Fruit fly (Drosophila melanogaster) whole organism, embryonic: ENCODE data around the gene CG14431.

ENCODE experiments used
- Atf3 ChIP-seq: fragments of 200-800 bp; sonication (Bioruptor generic); optimal IDR thresholded peaks from 3 replicates; lab custom pipeline; 2016; ENCODE audit warnings: missing biosample characterization, missing genetic modification characterization
- B-H2 ChIP-seq: fragments of 200-800 bp; sonication (Bioruptor generic); optimal IDR thresholded peaks from 2 replicates; lab custom pipeline; 2018; ENCODE audit warnings: missing biosample characterization, mild to moderate bottlenecking, missing genetic modification characterization
- C15 ChIP-seq: fragments of 200-800 bp; sonication (Bioruptor generic); IDR thresholded peaks from 3 replicates; pipeline ENCODE4 v1.3.6; 2022; ENCODE audit warnings: missing biosample characterization, missing genetic modification characterization
- CG10209 ChIP-seq: fragments of 200-800 bp; sonication (Bioruptor generic); optimal IDR thresholded peaks from 3 replicates; lab custom pipeline; 2017; ENCODE audit warnings: missing biosample characterization, mild to moderate bottlenecking, missing genetic modification characterization, missing genetic modification reagents
- CG1024 ChIP-seq: fragments of 200-800 bp; sonication (Bioruptor generic); IDR thresholded peaks from 2 replicates; pipeline ENCODE4 v1.3.6; 2022; ENCODE audit warnings: missing biosample characterization, missing genetic modification characterization
- CG10565 ChIP-seq: fragments of 200-800 bp; sonication (Bioruptor generic); optimal IDR thresholded peaks from 3 replicates; lab custom pipeline; 2016; ENCODE audit warnings: missing biosample characterization, mild to moderate bottlenecking, missing genetic modification characterization
- CG11398 ChIP-seq: fragments of 200-800 bp; sonication (Bioruptor generic); optimal IDR thresholded peaks from 2 replicates; lab custom pipeline; 2016; ENCODE audit warnings: missing biosample characterization, missing genetic modification characterization
- CG12071 ChIP-seq: fragments of 200-800 bp; sonication (Bioruptor generic); optimal IDR thresholded peaks from 3 replicates; lab custom pipeline; 2018; ENCODE audit warnings: missing biosample characterization, mild to moderate bottlenecking, missing genetic modification characterization
- CG12391 ChIP-seq: fragments of 200-800 bp; sonication (Bioruptor generic); optimal IDR thresholded peaks from 3 replicates; lab custom pipeline; 2018; ENCODE audit warnings: missing biosample characterization, mild to moderate bottlenecking, missing genetic modification characterization, moderate library complexity
- CG16815 ChIP-seq: fragments of 200-800 bp; sonication (Bioruptor generic); optimal IDR thresholded peaks from 3 replicates; lab custom pipeline; 2017; ENCODE audit warnings: missing biosample characterization, mild to moderate bottlenecking, missing genetic modification characterization
- CG17359 ChIP-seq: fragments of 200-800 bp; sonication (Bioruptor generic); optimal IDR thresholded peaks from 3 replicates; lab custom pipeline; 2018; ENCODE audit warnings: missing biosample characterization, mild to moderate bottlenecking, missing genetic modification characterization, moderate library complexity
- CG17568 ChIP-seq: fragments of 200-800 bp; sonication (Bioruptor generic); optimal IDR thresholded peaks from 2 replicates; lab custom pipeline; 2018; ENCODE audit warnings: missing biosample characterization, mild to moderate bottlenecking, missing genetic modification characterization, moderate library complexity
- CG17912 ChIP-seq: fragments of 200-800 bp; sonication (Bioruptor generic); optimal IDR thresholded peaks from 2 replicates; lab custom pipeline; 2018; ENCODE audit warnings: missing biosample characterization, mild to moderate bottlenecking, missing genetic modification characterization
- CG18262 ChIP-seq: fragments of 200-800 bp; optimal IDR thresholded peaks from 3 replicates; lab custom pipeline; 2019; ENCODE audit warnings: missing biosample characterization, mild to moderate bottlenecking, missing genetic modification characterization, moderate library complexity
- CG18764 ChIP-seq: fragments of 200-800 bp; sonication (Bioruptor generic); optimal IDR thresholded peaks from 3 replicates; lab custom pipeline; 2016; ENCODE audit warnings: missing biosample characterization, missing genetic modification characterization
- CG30020 ChIP-seq: fragments of 200-800 bp; optimal IDR thresholded peaks from 2 replicates; lab custom pipeline; 2019; ENCODE audit warnings: missing biosample characterization, mild to moderate bottlenecking, missing genetic modification characterization, moderate library complexity
- CG4328 ChIP-seq: fragments of 200-800 bp; sonication (Bioruptor generic); optimal IDR thresholded peaks from 3 replicates; lab custom pipeline; 2017; ENCODE audit warnings: missing biosample characterization, missing genetic modification reagents, missing genetic modification characterization
- CG4854 ChIP-seq: fragments of 200-800 bp; sonication (Bioruptor generic); optimal IDR thresholded peaks from 2 replicates; lab custom pipeline; 2016; ENCODE audit warnings: missing biosample characterization, missing genetic modification characterization, inconsistent platforms
- CG6654 ChIP-seq: fragments of 200-800 bp; sonication (Bioruptor generic); optimal IDR thresholded peaks from 2 replicates; lab custom pipeline; 2017; ENCODE audit warnings: missing biosample characterization, mild to moderate bottlenecking, missing genetic modification characterization
- CG6813 ChIP-seq: fragments of 200-800 bp; sonication (Bioruptor generic); optimal IDR thresholded peaks from 2 replicates; lab custom pipeline; 2017; ENCODE audit warnings: missing biosample characterization, missing genetic modification characterization, mild to moderate bottlenecking, moderate library complexity, missing genetic modification reagents
- CG8359 ChIP-seq: fragments of 200-800 bp; sonication (Bioruptor generic); optimal IDR thresholded peaks from 2 replicates; lab custom pipeline; 2017; ENCODE audit warnings: missing biosample characterization, mild to moderate bottlenecking, missing genetic modification characterization, borderline replicate concordance
- CG9609 ChIP-seq: fragments of 200-800 bp; sonication (Bioruptor generic); optimal IDR thresholded peaks from 3 replicates; lab custom pipeline; 2016; ENCODE audit warnings: missing biosample characterization, missing genetic modification characterization
- CG9932 ChIP-seq: fragments of 200-800 bp; sonication (Bioruptor generic); IDR thresholded peaks from 2 replicates; pipeline ENCODE4 v1.3.6; 2022; ENCODE audit warnings: missing biosample characterization, missing genetic modification characterization
- D19A ChIP-seq: fragments of 200-800 bp; optimal IDR thresholded peaks from 3 replicates; lab custom pipeline; 2019; ENCODE audit warnings: missing biosample characterization, mild to moderate bottlenecking, missing genetic modification characterization, moderate library complexity
- D19B ChIP-seq: fragments of 200-800 bp; sonication (Bioruptor generic); optimal IDR thresholded peaks from 2 replicates; lab custom pipeline; 2017; ENCODE audit warnings: missing biosample characterization, mild to moderate bottlenecking, missing genetic modification characterization
- H15 ChIP-seq: fragments of 200-800 bp; sonication (Bioruptor generic); IDR thresholded peaks from 3 replicates; pipeline ENCODE4 v1.3.6; 2022; ENCODE audit warnings: missing biosample characterization, missing genetic modification characterization
- HmgD ChIP-seq: fragments of 200-800 bp; sonication (Bioruptor generic); optimal IDR thresholded peaks from 3 replicates; lab custom pipeline; 2016; ENCODE audit warnings: missing biosample characterization, missing genetic modification characterization
- Jarid2 ChIP-seq: fragments of 200-800 bp; sonication (Bioruptor generic); optimal IDR thresholded peaks from 3 replicates; lab custom pipeline; 2017; ENCODE audit warnings: mild to moderate bottlenecking, missing biosample characterization, missing genetic modification reagents, missing genetic modification characterization
- Neu2 ChIP-seq: fragments of 200-800 bp; sonication (Bioruptor generic); optimal IDR thresholded peaks from 3 replicates; lab custom pipeline; 2016; ENCODE audit warnings: missing biosample characterization, missing genetic modification characterization, borderline replicate concordance
- Nf-YA ChIP-seq: fragments of 200-800 bp; sonication (Bioruptor generic); IDR thresholded peaks from 2 replicates; pipeline ENCODE4 v1.3.6; 2022; ENCODE audit warnings: missing biosample characterization, missing genetic modification characterization
- Nf-YC ChIP-seq: fragments of 200-800 bp; optimal IDR thresholded peaks from 3 replicates; lab custom pipeline; 2019; ENCODE audit warnings: missing biosample characterization, mild to moderate bottlenecking, missing genetic modification characterization, moderate library complexity
- Ptx1 ChIP-seq: fragments of 200-800 bp; sonication (Bioruptor generic); IDR thresholded peaks from 2 replicates; pipeline ENCODE4 v1.3.6; 2022; ENCODE audit warnings: missing biosample characterization, missing genetic modification characterization
- Spps ChIP-seq: fragments of 200-800 bp; sonication (Bioruptor generic); optimal IDR thresholded peaks from 2 replicates; lab custom pipeline; 2018; ENCODE audit warnings: missing biosample characterization, mild to moderate bottlenecking, missing genetic modification characterization
- Xrp1 ChIP-seq: fragments of 200-800 bp; sonication (Bioruptor generic); IDR thresholded peaks from 2 replicates; pipeline ENCODE4 v1.3.6; 2022; ENCODE audit warnings: missing biosample characterization, missing genetic modification characterization
- ac ChIP-seq: fragments of 200-800 bp; sonication (Bioruptor generic); optimal IDR thresholded peaks from 3 replicates; lab custom pipeline; 2017; ENCODE audit warnings: missing biosample characterization, mild to moderate bottlenecking, missing genetic modification characterization
- al ChIP-seq: fragments of 200-800 bp; sonication (Bioruptor generic); IDR thresholded peaks from 2 replicates; pipeline ENCODE4 v1.3.6; 2022; ENCODE audit warnings: missing biosample characterization, missing genetic modification characterization
- dm ChIP-seq: fragments of 200-800 bp; sonication (Bioruptor generic); optimal IDR thresholded peaks from 3 replicates; lab custom pipeline; 2016; ENCODE audit warnings: missing biosample characterization, missing genetic modification characterization
- ems ChIP-seq: fragments of 200-800 bp; sonication (Bioruptor generic); optimal IDR thresholded peaks from 3 replicates; lab custom pipeline; 2016; ENCODE audit warnings: missing biosample characterization, missing genetic modification characterization
- esg ChIP-seq: fragments of 200-800 bp; sonication (Bioruptor generic); conservative IDR thresholded peaks from 2 replicates; pipeline ENCODE4 v1.3.6; 2022; ENCODE audit warnings: missing biosample characterization, missing genetic modification characterization
- gsb-n ChIP-seq: fragments of 200-800 bp; sonication (Bioruptor generic); optimal IDR thresholded peaks from 3 replicates; lab custom pipeline; 2018; ENCODE audit warnings: missing biosample characterization, mild to moderate bottlenecking, missing genetic modification characterization
- hkb ChIP-seq, 2 experiments: fragments of 200-800 bp in 1 of 2; fragments of >200 bp in 1 of 2; sonication (Bioruptor generic) in 1 of 2; IDR thresholded peaks in 1 of 2; optimal IDR thresholded peaks in 1 of 2; 2 replicates each; pipeline versions ENCODE4 v1.3.6 to Lab custom; 2017 to 2022; ENCODE audit warnings: missing biosample characterization in 1 of 2, missing genetic modification characterization in 1 of 2
- inv ChIP-seq: fragments of 200-800 bp; sonication (Bioruptor generic); IDR thresholded peaks from 2 replicates; pipeline ENCODE4 v1.3.6; 2022; ENCODE audit warnings: missing biosample characterization, missing genetic modification characterization; ENCODE audit not compliant: partially characterized antibody
- lab ChIP-seq: fragments of 200-800 bp; sonication (Bioruptor generic); optimal IDR thresholded peaks from 3 replicates; lab custom pipeline; 2017; ENCODE audit warnings: missing biosample characterization, missing genetic modification characterization, mild to moderate bottlenecking, moderate library complexity, missing genetic modification reagents
- lov ChIP-seq, 2 experiments: fragments of 200-800 bp in 1 of 2; fragments of >200 bp in 1 of 2; sonication (Bioruptor generic) in 1 of 2; IDR thresholded peaks in 1 of 2; optimal IDR thresholded peaks in 1 of 2; 2 replicates in 1 of 2; 3 replicates in 1 of 2; pipeline versions ENCODE4 v1.3.6 to Lab custom; 2017 to 2022; ENCODE audit warnings: missing biosample characterization in 1 of 2, missing genetic modification characterization in 1 of 2
- mld ChIP-seq: fragments of 200-800 bp; sonication (Bioruptor generic); IDR thresholded peaks from 3 replicates; pipeline ENCODE4 v1.3.6; 2022; ENCODE audit warnings: missing biosample characterization, missing genetic modification characterization; ENCODE audit not compliant: partially characterized antibody
- pzg ChIP-seq: fragments of 200-800 bp; sonication (Bioruptor generic); optimal IDR thresholded peaks from 3 replicates; lab custom pipeline; 2018; ENCODE audit warnings: missing biosample characterization, mild to moderate bottlenecking, missing genetic modification characterization, moderate library complexity
- tio ChIP-seq: fragments of 200-800 bp; sonication (Bioruptor generic); optimal IDR thresholded peaks from 2 replicates; lab custom pipeline; 2017; ENCODE audit warnings: missing biosample characterization, missing genetic modification characterization, inconsistent platforms
- trem ChIP-seq: fragments of 200-800 bp; optimal IDR thresholded peaks from 3 replicates; lab custom pipeline; 2019; ENCODE audit warnings: missing biosample characterization, mild to moderate bottlenecking, missing genetic modification characterization, moderate library complexity
- ttk ChIP-seq: fragments of 200-800 bp; sonication (Bioruptor generic); IDR thresholded peaks from 2 replicates; pipeline ENCODE4 v2.1.2; 2022; ENCODE audit warnings: missing biosample characterization, missing genetic modification characterization

The CG14431 gene

DNA sequence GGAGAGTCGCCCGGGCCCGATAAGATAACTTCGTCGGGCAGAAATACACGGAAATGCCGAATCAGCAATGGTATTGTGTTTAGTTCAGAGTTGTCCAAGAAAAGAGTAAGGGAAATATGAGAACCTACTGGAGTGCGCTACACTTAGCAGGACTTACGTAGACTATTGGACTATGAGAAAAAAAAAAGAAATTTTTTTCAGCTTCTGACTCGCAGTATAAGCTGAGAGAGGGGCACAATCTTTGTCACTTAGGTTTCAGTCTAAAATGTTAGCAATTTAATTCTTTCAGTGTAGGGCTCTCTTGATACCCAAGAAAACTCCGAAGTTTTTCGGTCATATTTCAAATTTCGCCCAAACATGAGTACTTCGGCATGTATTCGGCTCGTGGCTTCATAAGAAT, 85.7 kb downstream of the CG14431 start (continued):
- peak; percentile 87 for TF ChIP-seq Ptx1
- peak; percentile 74 for TF ChIP-seq Nf-YA
- TF ChIP-seq CG9932 (GFP tag; lab: Robert Waterston, UW), result peak; percentile 77
- TF ChIP-seq lab, result peak; percentile 78
- TF ChIP-seq gsb-n (tag; lab: Kevin White, UChicago), result no peak
- TF ChIP-seq Atf3, result peak; percentile 23
- TF ChIP-seq ttk (GFP tag; lab: Robert Waterston, UW), result peak; percentile 83
- peak; percentile 27 for TF ChIP-seq CG4328 (GFP tag; lab: Kevin White, UChicago)
- no peak for TF ChIP-seq Nf-YC
- TF ChIP-seq ac (GFP tag; lab: Kevin White, UChicago), result no peak
- TF ChIP-seq hkb (optimal IDR thresholded peaks at IDR 0.05; lab: Kevin White, UChicago), result no peak
- TF ChIP-seq hkb (GFP tag; IDR thresholded peaks at IDR 0.05; lab: Robert Waterston, UW), result peak; percentile 88
- peak; percentile 50 for TF ChIP-seq CG4854
- TF ChIP-seq CG30020 (tag; lab: Kevin White, UChicago), result no peak
- TF ChIP-seq CG12391, result peak; percentile 68
- TF ChIP-seq CG18764 (GFP tag; lab: Kevin White, UChicago), result peak; percentile 37
- peak; percentile 81 for TF ChIP-seq Xrp1 (GFP tag; lab: Robert Waterston, UW)
- TF ChIP-seq CG17359 (tag; lab: Kevin White, UChicago), result peak; percentile 78
- TF ChIP-seq tio (GFP tag; lab: Kevin White, UChicago), result peak; percentile 60
- TF ChIP-seq inv (GFP tag; lab: Robert Waterston, UW), result no peak
- TF ChIP-seq CG11398 (GFP tag; lab: Kevin White, UChicago), result peak; percentile 53
- TF ChIP-seq CG12071 (GFP tag; lab: Kevin White, UChicago), result peak; percentile 31
- TF ChIP-seq CG10565, result no peak
- TF ChIP-seq al (GFP tag; lab: Robert Waterston, UW), result peak; percentile 52; the same call in 1 of the 2 replicates
- no peak for TF ChIP-seq CG8359
- peak; percentile 48 for TF ChIP-seq dm (GFP tag; lab: Kevin White, UChicago)
- TF ChIP-seq D19B, result peak; percentile 55
- TF ChIP-seq CG10209 (GFP tag; lab: Kevin White, UChicago), result peak; percentile 70
- no peak for TF ChIP-seq Neu2
- TF ChIP-seq mld (GFP tag; lab: Robert Waterston, UW), result no peak
- TF ChIP-seq H15 (GFP tag; lab: Robert Waterston, UW), result peak; percentile 83
- no peak for TF ChIP-seq lov (optimal IDR thresholded peaks at IDR 0.05; lab: Kevin White, UChicago)
- TF ChIP-seq lov (GFP tag; IDR thresholded peaks at IDR 0.05; lab: Robert Waterston, UW), result 0 out of 3 replicates have a peak, but pooled peaks have one; percentile 32
- TF ChIP-seq CG18262 (tag; lab: Kevin White, UChicago), result peak; percentile 51
- TF ChIP-seq pzg (GFP tag; lab: Kevin White, UChicago), result no peak
- peak; percentile 49 for TF ChIP-seq CG16815 (GFP tag; lab: Kevin White, UChicago)
- peak; percentile 50 for TF ChIP-seq CG6813 (GFP tag; lab: Kevin White, UChicago)
- TF ChIP-seq Spps (tag; lab: Kevin White, UChicago), result no peak
- peak; percentile 25 for TF ChIP-seq D19A
- TF ChIP-seq CG9609 (GFP tag; lab: Kevin White, UChicago), result peak; percentile 38
- TF ChIP-seq trem, result no peak
- peak; percentile 64 for TF ChIP-seq ems
- no peak for TF ChIP-seq CG17912
- TF ChIP-seq esg (GFP tag; lab: Robert Waterston, UW), result peak; percentile 65
- 0 out of 3 replicates have a peak, but pooled peaks have one; percentile 59 for TF ChIP-seq C15 (GFP tag; lab: Robert Waterston, UW)
- no peak for TF ChIP-seq Jarid2
- peak; percentile 56 for TF ChIP-seq CG17568
- TF ChIP-seq HmgD, result peak; percentile 34
- peak; percentile 38 for TF ChIP-seq CG6654 (GFP tag; lab: Kevin White, UChicago)
- no peak for TF ChIP-seq B-H2 (GFP tag; lab: Kevin White, UChicago)
- peak; percentile 56 for TF ChIP-seq CG1024 (GFP tag; lab: Robert Waterston, UW)
